Worm (Caenorhabditis elegans): ENCODE results near the gene ZC204.17.

DNA sequence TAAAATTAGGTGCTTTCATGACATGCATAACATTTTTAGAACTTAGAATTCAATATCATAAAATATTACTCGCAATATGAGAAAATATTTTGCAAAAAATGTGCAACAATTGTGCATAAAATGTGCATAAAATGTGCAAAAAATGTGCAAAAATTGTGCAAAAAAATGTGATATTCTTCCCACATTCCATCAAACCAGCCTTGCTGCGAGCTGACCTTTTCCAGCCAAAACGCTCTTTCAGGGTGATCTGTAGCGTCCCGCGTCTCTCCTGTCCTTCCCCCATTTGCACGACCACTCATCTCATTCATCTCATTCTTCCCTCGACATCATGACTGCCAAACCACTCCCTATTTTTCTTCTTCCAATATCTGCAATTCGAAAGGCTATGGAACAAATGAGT, 30.0 kb upstream of the ZC204.17 start, which contains the start of gene fbxb-17:
- no peak for TF ChIP-seq skn-1 (tag; optimal IDR thresholded peaks at IDR 0.05)
- TF ChIP-seq fos-1 (tag; optimal IDR thresholded peaks at IDR 0.05), result no peak
- TF ChIP-seq pha-4 (GFP tag; IDR thresholded peaks at IDR 0.05), result no peak
- no peak for TF ChIP-seq pha-4 (tag; optimal IDR thresholded peaks at IDR 0.05)
- TF ChIP-seq daf-19 (GFP tag; conservative IDR thresholded peaks at IDR 0.05), result no peak
- TF ChIP-seq unc-62 (GFP tag; optimal IDR thresholded peaks at IDR 0.05 in 1 of 2), result peak in 1 of 2 experiments; percentile 5
- TF ChIP-seq unc-62 (tag; optimal IDR thresholded peaks at IDR 0.05), result no peak
- TF ChIP-seq nhr-28 (tag; optimal IDR thresholded peaks at IDR 0.05), result no peak
- no peak for TF ChIP-seq unc-39 (tag; optimal IDR thresholded peaks at IDR 0.05)

Measured in whole organism, L4 larva.